Worm (Caenorhabditis elegans) whole organism, mixed stage, embryonic: ENCODE results near the gene nhr-21.
"Not testable (repeated sequence)": the region's sequence is repeated elsewhere in the genome, so short reads cannot be mapped to it uniquely, and the experiment has no call there.

Source experiments
- M03D4.4 ChIP-seq: sonication (generic microtip); optimal IDR thresholded peaks from 2 replicates; lab custom pipeline; 2017; ENCODE audit warnings: mild to moderate bottlenecking, missing genetic modification characterization, missing compliant biosample characterization
- ham-2 ChIP-seq: fragments of 200-800 bp; sonication (Bioruptor generic); optimal IDR thresholded peaks from 2 replicates; lab custom pipeline; 2018; ENCODE audit warnings: mild to moderate bottlenecking, missing genetic modification characterization, missing compliant biosample characterization
- lin-13 ChIP-seq: fragments of 150-350 bp; optimal IDR thresholded peaks from 2 replicates; lab custom pipeline; 2014; ENCODE audit warnings: missing biosample characterization, missing genetic modification characterization
- lin-32 ChIP-seq: fragments of 200-800 bp; sonication (Bioruptor generic); optimal IDR thresholded peaks from 2 replicates; lab custom pipeline; 2018; ENCODE audit warnings: mild to moderate bottlenecking, missing genetic modification characterization, missing compliant biosample characterization
- nhr-12 ChIP-seq: fragments of 150-350 bp; optimal IDR thresholded peaks from 2 replicates; lab custom pipeline; 2014; ENCODE audit warnings: missing biosample characterization, missing genetic modification characterization
- nhr-28 ChIP-seq: fragments of 150-350 bp; optimal IDR thresholded peaks from 2 replicates; lab custom pipeline; 2014; ENCODE audit warnings: missing biosample characterization, missing genetic modification characterization
- pha-4 ChIP-seq: fragments of 150-350 bp; optimal IDR thresholded peaks from 2 replicates; lab custom pipeline; 2018; ENCODE audit warnings: missing biosample characterization, missing genetic modification reagents, missing genetic modification characterization
- snpc-4 ChIP-seq: fragments of 150-350 bp; optimal IDR thresholded peaks from 2 replicates; lab custom pipeline; 2014; ENCODE audit warnings: missing biosample characterization, missing genetic modification characterization
- sptf-1 ChIP-seq: sonication (generic microtip); optimal IDR thresholded peaks from 2 replicates; lab custom pipeline; 2017; ENCODE audit warnings: mild to moderate bottlenecking, missing genetic modification characterization, moderate library complexity, missing compliant biosample characterization
- zip-8 ChIP-seq: fragments of 150-350 bp; optimal IDR thresholded peaks from 2 replicates; lab custom pipeline; 2014; ENCODE audit warnings: missing biosample characterization, missing genetic modification characterization
- ztf-11 ChIP-seq: fragments of 150-350 bp; optimal IDR thresholded peaks from 2 replicates; lab custom pipeline; 2014; ENCODE audit warnings: missing biosample characterization, missing genetic modification characterization

DNA sequence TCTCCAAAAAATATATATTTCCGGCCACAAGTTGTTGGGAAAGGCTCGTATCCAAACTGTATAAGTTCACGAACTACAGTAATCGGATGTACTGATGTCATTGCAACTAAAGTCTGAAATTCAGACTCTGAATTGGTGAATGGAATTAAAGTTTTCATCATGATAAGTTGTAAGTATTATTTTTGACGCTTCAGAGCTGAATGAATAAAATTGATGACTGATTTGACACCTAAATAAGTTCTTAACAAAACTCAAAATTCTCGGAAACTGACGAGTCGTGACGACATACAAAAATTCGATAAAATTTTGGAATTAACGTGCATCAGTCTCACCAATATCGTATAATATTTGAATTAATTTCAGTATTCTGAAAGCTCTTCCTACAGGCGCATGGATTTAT, 31.2 kb downstream of the nhr-21 start, which contains the start of gene F43E2.11:
- TF ChIP-seq M03D4.4; lin-32 (GFP tag; lab: Kevin White, UChicago); nhr-28; ham-2 (GFP tag; lab: Kevin White, UChicago); zip-8 (tag; lab: Kevin White, UChicago); lin-13 (tag; lab: Kevin White, UChicago); pha-4 (tag; lab: Kevin White, UChicago); snpc-4; nhr-12 (tag; lab: Kevin White, UChicago); sptf-1 (tag; lab: Kevin White, UChicago); ztf-11: not testable (repeated sequence)
